Worm (Caenorhabditis elegans): ENCODE results near the gene F23H12.5.

- TF ChIP-seq ceh-9 (tag; optimal IDR thresholded peaks at IDR 0.05) = no peak
- no peak for TF ChIP-seq unc-39 (tag; optimal IDR thresholded peaks at IDR 0.05)
- no peak for TF ChIP-seq pha-4 (tag; optimal IDR thresholded peaks at IDR 0.05)
- no peak for TF ChIP-seq nhr-12 (tag; optimal IDR thresholded peaks at IDR 0.05)
- TF ChIP-seq lin-15B (tag; optimal IDR thresholded peaks at IDR 0.05) = no peak
- no peak for TF ChIP-seq ceh-82 (tag; optimal IDR thresholded peaks at IDR 0.05)
- TF ChIP-seq snpc-4 (tag; optimal IDR thresholded peaks at IDR 0.05) = no peak
- TF ChIP-seq ceh-28 (tag; optimal IDR thresholded peaks at IDR 0.05) = no peak
- no peak for TF ChIP-seq elt-1 (tag; optimal IDR thresholded peaks at IDR 0.05)
- TF ChIP-seq skn-1 (tag; optimal IDR thresholded peaks at IDR 0.05) = no peak
- TF ChIP-seq egl-27 (tag; optimal IDR thresholded peaks at IDR 0.05) = no peak
- TF ChIP-seq daf-12 (tag; optimal IDR thresholded peaks at IDR 0.05) = no peak
- TF ChIP-seq tbx-2 (tag; optimal IDR thresholded peaks at IDR 0.05) = no peak
- TF ChIP-seq elt-3 (tag; optimal IDR thresholded peaks at IDR 0.05) = no peak
Measured at ce11 chrV:12337894-12338293, 20.6 kb upstream of the F23H12.5 start, which contains the start of gene twk-13.
